Worm (Caenorhabditis elegans) whole organism, midembryonic: ENCODE measurements around the gene C42D4.19.

Source experiments
- T22C8.4 ChIP-seq: fragments of 200-800 bp; sonication (Bioruptor generic); IDR thresholded peaks from 2 replicates; pipeline ENCODE4 v1.3.6; 2022; ENCODE audit warnings: missing genetic modification characterization, missing compliant biosample characterization
- cog-1 ChIP-seq: sonication (generic microtip); optimal IDR thresholded peaks from 2 replicates; lab custom pipeline; 2016; ENCODE audit warnings: missing genetic modification characterization, missing compliant biosample characterization
- flt-1 ChIP-seq: fragments of 200-800 bp; sonication (Bioruptor generic); IDR thresholded peaks from 2 replicates; pipeline ENCODE4 v1.3.6; 2022; ENCODE audit warnings: missing genetic modification characterization, missing compliant biosample characterization
- klf-2 ChIP-seq: fragments of 200-800 bp; sonication (Bioruptor generic); conservative IDR thresholded peaks from 2 replicates; pipeline ENCODE4 v1.3.6; 2022; ENCODE audit warnings: missing genetic modification reagents, missing genetic modification characterization, missing compliant biosample characterization
- med-1 ChIP-seq: sonication (generic microtip); optimal IDR thresholded peaks from 2 replicates; lab custom pipeline; 2017; ENCODE audit warnings: missing genetic modification characterization, mild to moderate bottlenecking, missing compliant biosample characterization, antibody characterized with exemption, missing genetic modification reagents; ENCODE audit not compliant: insufficient read depth
- ref-1 ChIP-seq: fragments of 200-800 bp; sonication (Bioruptor generic); conservative IDR thresholded peaks from 2 replicates; pipeline ENCODE4 v1.3.6; 2022; ENCODE audit warnings: missing genetic modification reagents, missing genetic modification characterization, missing compliant biosample characterization
- tab-1 ChIP-seq: fragments of 200-800 bp; sonication (Bioruptor generic); IDR thresholded peaks from 2 replicates; pipeline ENCODE4 v1.3.6; 2022; ENCODE audit warnings: missing genetic modification characterization, missing compliant biosample characterization
- ztf-23 ChIP-seq: fragments of 200-800 bp; sonication (Bioruptor generic); IDR thresholded peaks from 2 replicates; pipeline ENCODE4 v1.3.6; 2022; ENCODE audit warnings: missing genetic modification reagents, missing genetic modification characterization, missing compliant biosample characterization
- ztf-29 ChIP-seq: fragments of 200-800 bp; sonication (Bioruptor generic); IDR thresholded peaks from 2 replicates; pipeline ENCODE4 v1.3.6; 2022; ENCODE audit warnings: missing genetic modification reagents, missing genetic modification characterization, missing compliant biosample characterization

Gene C42D4.19

DNA sequence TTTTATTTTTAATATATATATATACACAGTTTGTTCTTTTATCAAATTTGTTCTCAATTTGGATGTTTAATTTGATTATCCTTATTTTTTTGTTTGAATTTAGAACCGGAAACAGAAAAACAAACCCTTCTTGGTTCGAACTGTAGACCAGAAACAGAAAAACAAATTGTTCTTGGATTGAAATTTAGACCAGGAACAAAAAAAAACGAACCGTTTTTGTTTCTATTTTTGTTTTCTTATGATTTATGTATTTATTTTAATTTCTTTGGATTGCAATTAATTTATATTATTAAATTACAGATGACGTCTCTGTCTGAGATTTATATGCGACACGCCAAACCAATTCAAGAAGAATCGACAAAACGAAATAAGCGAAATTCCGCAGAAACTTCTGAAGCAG, at the start of gene C42D4.19:
Gene C42D4.19 (plus strand): TSS at position 301 of the 400 bp plus-strand sequence.
- no peak for TF ChIP-seq med-1
- no peak for TF ChIP-seq ztf-23
- no peak for TF ChIP-seq T22C8.4 (GFP tag; lab: Robert Waterston, UW)
- no peak for TF ChIP-seq ztf-29 (GFP tag; lab: Robert Waterston, UW)
- TF ChIP-seq tab-1 (GFP tag; lab: Robert Waterston, UW): no peak

DNA sequence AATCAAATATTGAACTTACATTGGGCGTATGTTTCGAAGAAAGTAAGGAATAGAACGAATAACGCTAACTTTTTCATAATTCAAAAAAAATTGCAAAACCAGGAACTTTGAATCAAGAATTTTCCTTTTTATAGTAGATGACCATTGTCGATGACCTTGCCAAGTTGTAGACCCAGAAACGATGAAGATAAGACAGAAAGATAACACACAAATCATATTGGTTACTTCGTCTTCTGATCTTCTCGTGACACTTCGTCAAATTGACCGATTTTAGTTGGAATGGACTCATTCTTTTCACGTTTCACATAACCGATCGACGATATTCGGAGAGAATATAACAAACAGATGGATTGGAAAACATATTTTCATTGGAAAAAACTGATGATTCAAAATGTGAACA, 43.7 kb upstream of the C42D4.19 start, which contains the start of gene grsp-3:
Gene grsp-3 (minus strand): TSS at position 149 of the 400 bp plus-strand sequence.
- no peak for TF ChIP-seq ztf-23
- TF ChIP-seq ztf-29 (GFP tag; lab: Robert Waterston, UW): no peak
- no peak for TF ChIP-seq ref-1 (GFP tag; lab: Robert Waterston, UW)
- no peak for TF ChIP-seq T22C8.4 (GFP tag; lab: Robert Waterston, UW)
- TF ChIP-seq flt-1 (GFP tag; lab: Robert Waterston, UW): no peak
- TF ChIP-seq cog-1 (tag; lab: Kevin White, UChicago): no peak
- TF ChIP-seq klf-2 (GFP tag; lab: Robert Waterston, UW): no peak
- TF ChIP-seq tab-1 (GFP tag; lab: Robert Waterston, UW): no peak
- TF ChIP-seq med-1: no peak

DNA sequence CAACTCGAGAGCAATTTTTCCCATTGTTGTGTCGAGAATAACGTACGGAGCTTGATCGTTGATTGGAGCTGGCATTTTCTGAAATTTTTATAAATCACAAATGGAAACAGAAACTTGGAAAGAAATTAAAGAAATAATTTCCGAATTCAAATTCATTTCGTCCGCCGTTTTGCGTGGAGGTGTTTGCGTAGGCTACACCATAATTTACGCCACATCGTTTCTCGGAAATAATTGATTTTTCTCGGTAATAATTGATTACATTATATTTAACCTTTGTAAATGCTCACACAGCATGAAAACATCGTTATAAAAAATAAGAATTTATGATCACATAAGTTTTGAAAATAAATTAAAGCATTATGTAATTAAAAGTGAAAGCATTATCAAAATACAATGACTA, 42.3 kb upstream of the C42D4.19 start, which contains the start of gene cyn-12:
Gene cyn-12 (minus strand): TSS at position 78 of the 400 bp plus-strand sequence.
- no peak for TF ChIP-seq ztf-23
- TF ChIP-seq cog-1 (tag; lab: Kevin White, UChicago): no peak
- peak; percentile 42; the same call in 1 of the 2 replicates for TF ChIP-seq T22C8.4 (GFP tag; lab: Robert Waterston, UW)
- TF ChIP-seq med-1: no peak

DNA sequence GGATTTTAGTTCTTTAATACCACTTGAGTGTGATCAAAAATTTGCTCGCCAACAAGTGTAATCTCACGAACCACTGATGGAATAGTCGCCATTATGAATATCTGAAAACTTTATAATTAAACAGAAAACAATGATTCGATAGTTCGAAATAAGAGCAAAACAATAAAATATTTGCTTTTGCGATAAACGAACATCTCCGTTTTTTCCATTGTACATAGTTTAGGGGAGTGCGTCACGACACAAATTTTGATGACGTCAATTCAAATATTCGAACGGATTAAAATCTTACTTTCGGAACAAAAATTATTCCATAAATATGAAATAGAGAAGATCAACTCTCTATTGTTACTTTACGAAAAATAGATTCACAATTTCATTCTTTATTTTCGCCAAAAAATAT, 41.5 kb upstream of the C42D4.19 start, which contains the start of gene mutd-1:
Gene mutd-1 (minus strand): TSS at position 101 of the 400 bp plus-strand sequence.
- TF ChIP-seq cog-1 (tag; lab: Kevin White, UChicago): no peak

DNA sequence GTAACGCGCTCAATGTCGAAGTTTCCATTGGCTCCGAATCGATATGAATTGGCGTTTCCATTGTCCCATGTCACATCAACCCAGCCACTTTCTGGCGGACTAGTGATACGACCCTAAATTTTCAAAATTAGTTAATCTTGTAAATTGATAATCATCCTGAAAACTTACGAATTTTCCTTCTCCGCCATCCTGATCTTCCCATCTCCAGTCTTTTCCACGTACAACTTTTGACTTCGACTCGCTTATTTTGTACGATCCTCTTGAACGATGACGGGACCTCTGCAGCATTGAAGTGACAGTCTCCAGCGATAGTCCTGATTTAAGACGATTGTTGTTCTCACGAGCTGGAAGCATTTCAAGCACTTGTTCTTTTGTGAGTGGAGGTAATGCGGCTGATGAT, 36.3 kb upstream of the C42D4.19 start:
- TF ChIP-seq cog-1 (tag; lab: Kevin White, UChicago) (no peak), ztf-29 (GFP tag; lab: Robert Waterston, UW) (no peak), klf-2 (GFP tag; lab: Robert Waterston, UW) (no peak), ref-1 (GFP tag; lab: Robert Waterston, UW) (no peak), ztf-23 (no peak), T22C8.4 (GFP tag; lab: Robert Waterston, UW) (no peak), med-1 (no peak), tab-1 (GFP tag; lab: Robert Waterston, UW) (no peak), flt-1 (GFP tag; lab: Robert Waterston, UW) (no peak)

DNA sequence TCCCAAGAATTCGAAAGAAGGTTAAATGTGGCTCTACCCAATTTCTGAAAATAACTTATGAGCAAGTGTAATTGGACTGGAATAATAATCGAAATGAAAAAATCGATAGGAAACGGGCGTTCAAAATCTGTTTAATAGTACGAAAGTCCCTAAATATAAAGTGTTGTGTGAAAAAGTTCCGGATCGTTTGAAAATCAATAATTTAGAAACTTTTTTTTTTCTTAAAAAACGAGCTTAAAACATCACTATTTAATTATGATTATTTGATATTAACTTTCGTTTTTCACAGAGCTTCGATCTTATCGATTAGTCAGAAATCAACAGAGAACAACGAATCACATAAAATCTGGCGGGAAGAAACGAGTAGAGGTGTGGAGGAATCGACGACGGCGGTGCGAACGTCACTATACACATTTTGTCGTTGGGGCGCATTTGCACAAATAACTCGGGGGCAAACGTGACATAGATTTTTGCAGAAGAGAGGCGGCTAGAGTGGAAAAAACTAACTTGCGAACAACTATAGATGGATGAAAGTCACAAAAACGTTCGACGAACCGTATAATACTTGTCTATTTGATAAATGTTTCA, 30.7 kb upstream of the C42D4.19 start, which contains the start of gene hecd-1:
Gene hecd-1 (minus strand): TSS at position 51 of the 588 bp plus-strand sequence.
- no peak for TF ChIP-seq ztf-29 (GFP tag; lab: Robert Waterston, UW)
- no peak for TF ChIP-seq T22C8.4 (GFP tag; lab: Robert Waterston, UW)

DNA sequence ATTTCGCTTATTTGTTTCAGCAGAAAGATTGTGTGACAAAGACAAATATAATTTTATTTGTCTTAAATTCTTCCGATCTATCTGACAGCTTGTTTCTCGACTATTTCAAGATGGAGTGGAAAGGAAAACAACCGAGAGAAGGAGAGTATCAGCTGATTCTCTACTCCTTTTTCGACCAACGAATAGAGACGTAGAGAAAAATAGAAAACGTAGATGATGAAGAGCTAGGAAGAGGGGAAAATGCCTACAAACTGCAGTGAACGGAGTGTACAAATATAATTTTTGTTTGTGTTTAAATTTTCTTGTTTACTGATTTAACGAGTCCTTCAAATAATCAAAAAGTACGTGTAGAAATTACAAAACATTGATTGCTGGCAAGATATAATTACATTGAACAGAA, 27.7 kb upstream of the C42D4.19 start:
- TF ChIP-seq klf-2 (GFP tag; lab: Robert Waterston, UW) (no peak), ztf-23 (no peak), ref-1 (GFP tag; lab: Robert Waterston, UW) (no peak), flt-1 (GFP tag; lab: Robert Waterston, UW) (no peak), ztf-29 (GFP tag; lab: Robert Waterston, UW) (no peak), T22C8.4 (GFP tag; lab: Robert Waterston, UW) (no peak), tab-1 (GFP tag; lab: Robert Waterston, UW) (no peak), cog-1 (tag; lab: Kevin White, UChicago) (no peak), med-1 (no peak)

DNA sequence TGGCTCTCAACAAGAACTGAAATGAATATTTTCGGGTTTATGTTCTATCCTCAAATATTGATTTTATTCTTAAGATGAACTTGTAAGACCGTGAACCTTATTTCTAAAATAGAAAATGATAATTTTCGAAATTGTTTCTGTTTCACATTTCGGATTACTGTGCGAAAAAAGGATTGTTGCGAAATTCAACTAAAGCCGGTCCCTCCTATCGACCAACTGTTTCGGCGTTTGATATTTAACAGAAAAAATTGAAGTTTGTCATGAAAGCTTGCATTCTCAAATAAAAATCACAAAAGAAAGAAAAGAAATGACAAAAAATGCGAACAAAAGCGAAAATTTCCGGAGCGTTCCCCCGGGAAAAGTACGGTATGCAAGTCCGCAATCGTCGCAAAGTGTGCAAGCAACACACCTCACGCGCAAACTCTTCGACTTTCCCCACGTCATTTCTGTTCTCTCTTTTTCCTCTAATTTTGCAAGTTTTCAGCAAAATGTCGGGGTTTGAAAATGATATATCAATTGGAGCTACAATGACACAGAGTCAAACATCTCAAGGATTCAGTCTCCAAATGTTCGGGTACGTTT, 26.3 kb upstream of the C42D4.19 start, which contains the start of gene C34D4.4:
Gene C34D4.4 (plus strand): TSS at position 342 of the 582 bp plus-strand sequence.
- TF ChIP-seq ztf-23 (no peak), tab-1 (GFP tag; lab: Robert Waterston, UW) (no peak), cog-1 (tag; lab: Kevin White, UChicago) (no peak), flt-1 (GFP tag; lab: Robert Waterston, UW) (no peak), ztf-29 (GFP tag; lab: Robert Waterston, UW) (no peak), T22C8.4 (GFP tag; lab: Robert Waterston, UW) (no peak), klf-2 (GFP tag; lab: Robert Waterston, UW) (no peak), med-1 (no peak), ref-1 (GFP tag; lab: Robert Waterston, UW) (no peak)

DNA sequence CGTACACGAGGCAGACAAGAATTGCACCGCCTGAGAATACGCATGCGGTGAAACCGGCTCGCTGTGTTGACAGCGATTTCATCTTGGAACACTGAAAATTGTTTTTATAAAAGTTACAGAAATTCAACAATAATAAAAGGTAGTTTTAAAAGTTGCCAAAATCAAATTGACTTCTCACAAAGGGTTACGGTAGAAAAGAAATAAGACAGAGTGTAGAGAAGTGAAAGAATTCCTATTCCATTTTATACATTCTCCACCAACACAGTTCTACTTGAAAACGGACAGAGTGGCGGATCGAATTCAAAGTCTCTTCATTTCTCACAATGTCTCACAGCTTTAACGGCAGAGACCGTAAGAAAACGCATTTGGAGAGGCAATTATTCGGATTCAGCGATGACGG, 23.0 kb upstream of the C42D4.19 start, which contains the start of gene col-113:
Gene col-113 (minus strand): TSS at position 101 of the 400 bp plus-strand sequence.
- TF ChIP-seq T22C8.4 (GFP tag; lab: Robert Waterston, UW) (no peak), ref-1 (GFP tag; lab: Robert Waterston, UW) (no peak), ztf-23 (no peak), cog-1 (tag; lab: Kevin White, UChicago) (no peak), klf-2 (GFP tag; lab: Robert Waterston, UW) (no peak), flt-1 (GFP tag; lab: Robert Waterston, UW) (no peak), med-1 (no peak), tab-1 (GFP tag; lab: Robert Waterston, UW) (no peak), ztf-29 (GFP tag; lab: Robert Waterston, UW) (no peak)

DNA sequence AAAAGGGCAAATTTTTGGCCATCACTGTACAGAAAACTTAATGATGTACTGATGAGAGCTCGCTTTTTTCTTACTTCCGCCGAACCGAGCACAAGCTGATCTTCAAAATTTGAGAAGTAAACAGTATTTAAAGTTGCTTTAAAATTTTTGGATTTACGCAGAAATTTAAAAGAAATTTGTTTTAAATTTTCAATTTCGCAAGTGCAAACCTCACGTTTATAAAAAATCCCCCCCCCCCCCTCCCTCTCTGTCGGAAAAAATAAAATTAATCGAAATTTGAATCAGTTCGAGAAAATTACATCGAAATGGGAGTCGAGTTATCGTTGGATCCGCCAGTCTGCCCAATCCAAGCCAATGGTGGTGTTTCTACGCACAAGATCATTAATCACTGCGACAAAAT, 22.1 kb upstream of the C42D4.19 start, which contains the start of gene C34D4.3:
Gene C34D4.3 (plus strand): TSS at position 301 of the 400 bp plus-strand sequence.
- TF ChIP-seq klf-2 (GFP tag; lab: Robert Waterston, UW) (no peak), ref-1 (GFP tag; lab: Robert Waterston, UW) (no peak), ztf-29 (GFP tag; lab: Robert Waterston, UW) (no peak), med-1 (no peak), flt-1 (GFP tag; lab: Robert Waterston, UW) (no peak), T22C8.4 (GFP tag; lab: Robert Waterston, UW) (no peak), tab-1 (GFP tag; lab: Robert Waterston, UW) (no peak), ztf-23 (no peak)
